Worm (Caenorhabditis elegans) whole organism, L2 larva: Measurements from ENCODE around the gene T06E6.15.

Source experiments
- R02D3.7 ChIP-seq: fragments of 150-350 bp; optimal IDR thresholded peaks from 2 replicates; lab custom pipeline; 2014; ENCODE audit warnings: missing biosample characterization, missing genetic modification characterization
- Y55F3AM.14 ChIP-seq: fragments of 200-800 bp; sonication (Bioruptor generic); optimal IDR thresholded peaks from 2 replicates; lab custom pipeline; 2018; ENCODE audit warnings: mild to moderate bottlenecking, missing genetic modification characterization, missing compliant biosample characterization
- ZK546.5 ChIP-seq: sonication (generic microtip); optimal IDR thresholded peaks from 2 replicates; lab custom pipeline; 2017; ENCODE audit warnings: missing biosample characterization, missing genetic modification characterization
- alr-1 ChIP-seq: fragments of 150-350 bp; optimal IDR thresholded peaks from 2 replicates; lab custom pipeline; 2014; ENCODE audit warnings: missing biosample characterization, missing genetic modification characterization
- aly-2 ChIP-seq: fragments of 150-350 bp; optimal IDR thresholded peaks from 2 replicates; lab custom pipeline; 2014; ENCODE audit warnings: missing biosample characterization, missing genetic modification characterization
- ama-1 ChIP-seq: fragments of 150-350 bp; optimal IDR thresholded peaks from 2 replicates; lab custom pipeline; 2018; ENCODE audit warnings: inconsistent platforms
- blmp-1 ChIP-seq: sonication (generic microtip); optimal IDR thresholded peaks from 2 replicates; lab custom pipeline; 2017; ENCODE audit warnings: missing genetic modification characterization, mild to moderate bottlenecking, missing compliant biosample characterization, antibody characterized with exemption, moderate library complexity; ENCODE audit not compliant: insufficient read depth
- ceh-16 ChIP-seq: fragments of 150-350 bp; optimal IDR thresholded peaks from 2 replicates; lab custom pipeline; 2014; ENCODE audit warnings: missing biosample characterization, missing genetic modification characterization
- ceh-82 ChIP-seq: fragments of 150-350 bp; optimal IDR thresholded peaks from 2 replicates; lab custom pipeline; 2014; ENCODE audit warnings: missing biosample characterization, missing genetic modification characterization
- crh-2 ChIP-seq: sonication (generic microtip); optimal IDR thresholded peaks from 2 replicates; lab custom pipeline; 2017; ENCODE audit warnings: missing biosample characterization, missing genetic modification characterization
- egl-27 ChIP-seq: sonication (generic microtip); optimal IDR thresholded peaks from 3 replicates; lab custom pipeline; 2017; ENCODE audit warnings: missing biosample characterization, missing genetic modification reagents, missing genetic modification characterization
- elt-3 ChIP-seq: sonication (generic microtip); optimal IDR thresholded peaks from 2 replicates; lab custom pipeline; 2017; ENCODE audit warnings: missing biosample characterization, missing genetic modification characterization
- fos-1 ChIP-seq: fragments of 150-350 bp; optimal IDR thresholded peaks from 2 replicates; lab custom pipeline; 2014; ENCODE audit warnings: missing biosample characterization, missing genetic modification characterization
- gmeb-1 ChIP-seq: fragments of 150-350 bp; optimal IDR thresholded peaks from 2 replicates; lab custom pipeline; 2014; ENCODE audit warnings: missing biosample characterization, missing genetic modification characterization
- lin-13 ChIP-seq: fragments of 150-350 bp; optimal IDR thresholded peaks from 2 replicates; lab custom pipeline; 2014; ENCODE audit warnings: missing biosample characterization, missing genetic modification reagents, missing genetic modification characterization
- lsy-2 ChIP-seq, 2 experiments: fragments of 150-350 bp in 1 of 2; sonication (generic microtip) in 1 of 2; optimal IDR thresholded peaks; 2 replicates each; lab custom pipeline; 2014 to 2017; ENCODE audit warnings: missing biosample characterization in 2 of 2, missing genetic modification characterization in 2 of 2
- mab-5 ChIP-seq: fragments of 150-350 bp; optimal IDR thresholded peaks from 2 replicates; lab custom pipeline; 2014; ENCODE audit warnings: missing biosample characterization, missing genetic modification characterization
- mbf-1 ChIP-seq: sonication (generic microtip); optimal IDR thresholded peaks from 2 replicates; lab custom pipeline; 2017; ENCODE audit warnings: missing biosample characterization, missing genetic modification characterization
- mdl-1 ChIP-seq, 2 experiments: fragments of 150-350 bp in 1 of 2; sonication (generic microtip) in 1 of 2; optimal IDR thresholded peaks; 2 replicates each; lab custom pipeline; 2017; ENCODE audit warnings: missing biosample characterization in 2 of 2, missing genetic modification characterization in 2 of 2
- nhr-10 ChIP-seq: sonication (generic microtip); optimal IDR thresholded peaks from 2 replicates; lab custom pipeline; 2017; ENCODE audit warnings: missing biosample characterization, missing genetic modification characterization
- nhr-12 ChIP-seq: fragments of 150-350 bp; optimal IDR thresholded peaks from 2 replicates; lab custom pipeline; 2014; ENCODE audit warnings: missing biosample characterization, missing genetic modification characterization
- nhr-129 ChIP-seq: fragments of 150-350 bp; optimal IDR thresholded peaks from 2 replicates; lab custom pipeline; 2014; ENCODE audit warnings: missing biosample characterization, missing genetic modification characterization
- nhr-21 ChIP-seq: fragments of 150-350 bp; optimal IDR thresholded peaks from 2 replicates; lab custom pipeline; 2014; ENCODE audit warnings: missing biosample characterization, missing genetic modification characterization
- nhr-23 ChIP-seq: fragments of 150-350 bp; optimal IDR thresholded peaks from 2 replicates; lab custom pipeline; 2014; ENCODE audit warnings: missing biosample characterization, missing genetic modification reagents, missing genetic modification characterization
- nhr-237 ChIP-seq: fragments of 150-350 bp; optimal IDR thresholded peaks from 2 replicates; lab custom pipeline; 2014; ENCODE audit warnings: missing biosample characterization, missing genetic modification characterization
- nhr-6 ChIP-seq: fragments of 150-350 bp; optimal IDR thresholded peaks from 2 replicates; lab custom pipeline; 2014; ENCODE audit warnings: missing biosample characterization, missing genetic modification characterization
- nhr-77 ChIP-seq: fragments of 150-350 bp; optimal IDR thresholded peaks from 2 replicates; lab custom pipeline; 2014; ENCODE audit warnings: missing biosample characterization, missing genetic modification characterization
- sma-3 ChIP-seq: sonication (generic microtip); optimal IDR thresholded peaks from 2 replicates; lab custom pipeline; 2016; ENCODE audit warnings: missing genetic modification reagents, missing genetic modification characterization, missing compliant biosample characterization
- sma-9 ChIP-seq, 2 experiments: fragments of 150-350 bp in 1 of 2; sonication (generic microtip) in 1 of 2; optimal IDR thresholded peaks; 2 replicates each; lab custom pipeline; 2014 to 2016; ENCODE audit warnings: missing genetic modification characterization in 2 of 2, mild to moderate bottlenecking in 1 of 2, missing biosample characterization in 1 of 2, missing compliant biosample characterization in 1 of 2, missing genetic modification reagents in 1 of 2, moderate library complexity in 1 of 2
- snpc-4 ChIP-seq: fragments of 150-350 bp; optimal IDR thresholded peaks from 2 replicates; lab custom pipeline; 2014; ENCODE audit warnings: missing biosample characterization, missing genetic modification characterization
- zag-1 ChIP-seq: fragments of 150-350 bp; optimal IDR thresholded peaks from 2 replicates; lab custom pipeline; 2014; ENCODE audit warnings: missing biosample characterization, missing genetic modification characterization
- ztf-1 ChIP-seq: fragments of 200-800 bp; sonication (Bioruptor generic); conservative IDR thresholded peaks from 2 replicates; pipeline ENCODE4 v1.3.6; 2022; ENCODE audit warnings: missing genetic modification characterization, missing compliant biosample characterization
- ztf-11 ChIP-seq: sonication (generic microtip); optimal IDR thresholded peaks from 2 replicates; lab custom pipeline; 2017; ENCODE audit warnings: missing biosample characterization, missing genetic modification characterization
- ztf-4 ChIP-seq: fragments of 150-350 bp; optimal IDR thresholded peaks from 2 replicates; lab custom pipeline; 2014; ENCODE audit warnings: missing biosample characterization, missing genetic modification characterization

The T06E6.15 gene

DNA sequence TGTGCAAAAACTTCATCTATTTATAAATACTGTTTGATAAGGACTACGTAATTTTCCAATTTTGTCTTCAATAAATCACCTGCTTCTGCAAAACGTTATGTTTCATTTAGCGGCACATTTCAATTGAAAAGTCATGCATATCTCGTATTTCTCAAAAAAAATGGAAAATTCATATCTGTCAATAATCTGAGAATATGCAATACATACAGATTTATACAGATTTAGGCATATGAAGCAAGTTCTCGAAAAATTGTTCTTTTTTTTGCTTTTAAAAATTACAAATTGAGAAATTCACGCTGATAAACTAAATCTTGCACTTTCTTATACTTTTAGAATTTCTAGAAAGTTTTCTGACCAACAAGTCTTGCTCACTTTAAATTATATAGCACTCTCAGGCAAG is 44.6 kb upstream of the T06E6.15 start, which contains the start of gene T26H5.11:
T26H5.11 (minus strand) TSS at position 101 of the 400 bp plus-strand sequence.
- TF ChIP-seq nhr-237 (tag; lab: Kevin White, UChicago), result no peak
- TF ChIP-seq aly-2, result no peak
- no peak for TF ChIP-seq ceh-16 (tag; lab: Kevin White, UChicago)
- no peak for TF ChIP-seq alr-1 (tag; lab: Kevin White, UChicago)
- no peak for TF ChIP-seq nhr-21 (tag; lab: Kevin White, UChicago)
- TF ChIP-seq mab-5 (tag; lab: Kevin White, UChicago), result no peak
- no peak for TF ChIP-seq Y55F3AM.14 (GFP tag; lab: Kevin White, UChicago)
- no peak for TF ChIP-seq snpc-4 (tag; lab: Kevin White, UChicago)
- TF ChIP-seq ama-1, result no peak
- no peak for TF ChIP-seq mdl-1 (tag; optimal IDR thresholded peaks at IDR 0.05; lab: Kevin White, UChicago)
- TF ChIP-seq egl-27 (tag; lab: Kevin White, UChicago), result no peak
- no peak for TF ChIP-seq ztf-4
- no peak for TF ChIP-seq sma-3 (GFP tag; lab: Kevin White, UChicago)
- TF ChIP-seq crh-2 (tag; lab: Kevin White, UChicago), result no peak
- TF ChIP-seq ztf-11 (tag; lab: Kevin White, UChicago), result no peak
- TF ChIP-seq elt-3, result no peak
- TF ChIP-seq nhr-129, result no peak
- TF ChIP-seq lsy-2 (tag; optimal IDR thresholded peaks at IDR 0.05; lab: Kevin White, UChicago), result no peak

DNA sequence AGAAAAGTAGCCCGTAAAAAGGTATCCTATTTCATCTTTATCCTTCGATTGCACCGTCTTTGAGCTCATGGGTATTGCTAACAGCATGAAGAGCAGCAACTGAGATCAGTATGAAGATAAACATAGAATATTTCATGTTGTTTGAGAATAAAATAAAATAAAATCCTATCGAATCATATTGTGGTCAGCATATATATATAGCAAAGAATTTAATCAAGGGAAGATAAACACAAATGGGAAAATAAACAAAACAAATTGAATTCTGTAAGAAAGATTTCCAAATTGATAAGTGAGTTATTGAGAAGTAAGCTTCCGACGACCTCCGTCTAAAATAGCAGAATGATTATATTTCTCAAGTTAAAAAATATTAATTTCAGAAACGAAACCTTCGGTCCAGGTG is 44.1 kb upstream of the T06E6.15 start, which contains the start of gene T26H5.10:
T26H5.10 (minus strand) TSS at position 101 of the 400 bp plus-strand sequence.
- TF ChIP-seq ceh-82 (no peak), nhr-21 (tag; lab: Kevin White, UChicago) (no peak), ceh-16 (tag; lab: Kevin White, UChicago) (no peak), sma-9 (GFP tag; optimal IDR thresholded peaks at IDR 0.05; lab: Kevin White, UChicago) (no peak), sma-9 (tag; optimal IDR thresholded peaks at IDR 0.05; lab: Kevin White, UChicago) (no peak)

DNA sequence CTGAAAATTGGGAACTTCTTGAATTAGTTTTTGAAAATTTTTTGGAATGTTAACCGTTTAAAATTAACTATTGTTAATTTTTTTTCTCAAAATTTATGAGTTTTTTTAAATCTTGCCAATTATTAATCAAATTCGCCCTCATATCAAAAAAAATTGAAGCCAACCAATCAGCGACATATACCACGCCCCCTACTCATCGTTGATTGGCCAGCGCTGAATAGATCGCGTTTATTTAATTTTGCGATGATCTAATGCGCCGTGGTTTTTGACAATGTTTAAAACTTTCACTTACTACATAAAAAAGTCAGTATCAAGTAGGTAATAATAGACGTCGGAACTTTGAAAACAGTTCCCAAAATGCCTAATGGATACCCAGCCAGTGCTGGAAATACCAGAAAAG is 42.8 kb upstream of the T06E6.15 start:
- TF ChIP-seq nhr-77 (tag; lab: Kevin White, UChicago) (no peak), nhr-129 (no peak), nhr-6 (tag; lab: Kevin White, UChicago) (no peak)
- TF ChIP-seq, all 48 proteins: peak for 0

DNA sequence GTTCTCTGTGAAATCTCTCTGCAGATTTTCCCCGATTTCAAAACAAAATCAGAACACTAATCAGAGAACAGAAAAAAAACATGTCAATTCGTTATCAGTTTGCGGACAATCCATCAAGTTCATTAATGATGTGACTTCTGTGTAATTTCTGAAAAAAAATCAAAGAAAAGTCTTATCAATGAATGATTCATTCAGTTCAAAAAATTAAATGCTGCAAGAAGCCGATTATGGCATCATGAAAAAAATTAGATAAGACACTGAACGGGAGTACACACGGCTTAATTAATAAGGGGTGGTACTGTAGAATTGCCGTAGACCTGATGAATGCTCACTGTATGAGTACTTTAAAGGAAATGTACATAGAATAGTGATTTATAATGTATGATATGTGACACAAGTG is 36.5 kb upstream of the T06E6.15 start:
- TF ChIP-seq fos-1 (tag; lab: Kevin White, UChicago), result peak; percentile 98
- no peak for TF ChIP-seq blmp-1
- no peak for TF ChIP-seq nhr-129
- TF ChIP-seq sma-9 (GFP tag; optimal IDR thresholded peaks at IDR 0.05; lab: Kevin White, UChicago), result peak; percentile 57
- TF ChIP-seq sma-9 (tag; optimal IDR thresholded peaks at IDR 0.05; lab: Kevin White, UChicago), result no peak
- TF ChIP-seq mbf-1, result no peak

DNA sequence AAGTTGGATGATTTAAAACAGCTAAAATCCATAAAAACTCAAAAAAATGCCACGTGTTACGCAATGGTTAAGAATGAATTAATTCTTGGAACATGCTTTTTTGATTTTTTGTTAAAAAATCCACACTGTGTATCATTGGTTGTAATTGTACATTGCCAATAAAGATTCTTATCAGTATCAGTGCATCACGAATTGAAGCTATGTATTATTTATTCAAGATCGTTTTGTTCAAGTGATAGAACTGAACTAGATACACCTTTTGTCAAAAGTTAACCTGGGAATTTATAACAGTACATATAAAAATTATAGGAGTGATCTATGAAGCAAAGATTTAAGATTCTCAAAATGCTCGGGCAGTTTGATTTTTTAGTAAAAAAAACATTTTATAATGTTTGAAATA is 35.1 kb upstream of the T06E6.15 start:
- peak; percentile 68 for TF ChIP-seq fos-1 (tag; lab: Kevin White, UChicago)
- TF ChIP-seq elt-3, result no peak
- TF ChIP-seq, all 48 proteins: peak for 1

DNA sequence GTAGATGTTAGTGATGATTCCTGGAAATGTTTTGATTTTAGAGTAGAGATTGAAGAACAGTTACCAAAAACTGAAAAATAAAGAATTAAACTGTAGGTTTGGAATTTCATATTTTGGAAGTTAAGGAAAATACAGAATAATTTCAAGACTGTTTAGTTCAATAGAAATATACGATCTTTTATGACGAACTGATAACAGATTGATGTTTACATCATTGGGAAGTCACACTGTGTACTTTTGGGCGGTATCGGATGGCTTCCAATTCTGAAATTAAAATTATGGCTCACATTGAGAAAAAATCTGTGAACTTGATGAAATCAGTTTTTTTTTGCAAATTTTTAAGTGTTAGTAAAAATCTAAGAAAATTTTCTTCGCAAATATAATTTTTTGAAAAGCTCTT is 32.9 kb upstream of the T06E6.15 start, which contains the start of gene T26H5.8:
T26H5.8 (minus strand) TSS at position 270 of the 400 bp plus-strand sequence.
- no peak for TF ChIP-seq zag-1 (tag; lab: Kevin White, UChicago)
- no peak for TF ChIP-seq R02D3.7 (tag; lab: Kevin White, UChicago)
- TF ChIP-seq ztf-1 (GFP tag; lab: Robert Waterston, UW), result no peak
- TF ChIP-seq lin-13 (GFP tag; lab: Kevin White, UChicago), result no peak
- TF ChIP-seq crh-2 (tag; lab: Kevin White, UChicago), result no peak
- TF ChIP-seq gmeb-1 (tag; lab: Kevin White, UChicago), result peak; percentile 43
- TF ChIP-seq ceh-82, result no peak
- no peak for TF ChIP-seq nhr-23 (tag; lab: Kevin White, UChicago)
- peak; percentile 74 for TF ChIP-seq fos-1 (tag; lab: Kevin White, UChicago)
- TF ChIP-seq nhr-129, result no peak
- TF ChIP-seq ZK546.5 (tag; lab: Kevin White, UChicago), result no peak
- no peak for TF ChIP-seq elt-3
- TF ChIP-seq nhr-12 (tag; lab: Kevin White, UChicago), result no peak
- TF ChIP-seq nhr-10 (tag; lab: Kevin White, UChicago), result no peak
- TF ChIP-seq sma-3 (GFP tag; lab: Kevin White, UChicago), result no peak
- no peak for TF ChIP-seq mbf-1
